Worm (Caenorhabditis elegans) whole organism, mixed stage, embryonic: ENCODE data around the gene F07H5.13.

Source experiments
- lin-32 ChIP-seq: fragments of 200-800 bp; sonication (Bioruptor generic); optimal IDR thresholded peaks from 2 replicates; lab custom pipeline; 2018; ENCODE audit warnings: mild to moderate bottlenecking, missing genetic modification characterization, missing compliant biosample characterization
- lsy-2 ChIP-seq: fragments of 150-350 bp; optimal IDR thresholded peaks from 2 replicates; lab custom pipeline; 2014; ENCODE audit warnings: missing biosample characterization, missing genetic modification characterization
- nhr-237 ChIP-seq: fragments of 150-350 bp; optimal IDR thresholded peaks from 2 replicates; lab custom pipeline; 2014; ENCODE audit warnings: missing biosample characterization, missing genetic modification characterization
- nhr-28 ChIP-seq: fragments of 150-350 bp; optimal IDR thresholded peaks from 2 replicates; lab custom pipeline; 2014; ENCODE audit warnings: missing biosample characterization, missing genetic modification characterization
- pha-4 ChIP-seq: fragments of 150-350 bp; optimal IDR thresholded peaks from 2 replicates; lab custom pipeline; 2018; ENCODE audit warnings: missing biosample characterization, missing genetic modification reagents, missing genetic modification characterization
- snpc-4 ChIP-seq: fragments of 150-350 bp; optimal IDR thresholded peaks from 2 replicates; lab custom pipeline; 2014; ENCODE audit warnings: missing biosample characterization, missing genetic modification characterization
- sptf-1 ChIP-seq: sonication (generic microtip); optimal IDR thresholded peaks from 2 replicates; lab custom pipeline; 2017; ENCODE audit warnings: mild to moderate bottlenecking, missing genetic modification characterization, moderate library complexity, missing compliant biosample characterization
- unc-120 ChIP-seq: sonication (generic microtip); optimal IDR thresholded peaks from 2 replicates; lab custom pipeline; 2017; ENCODE audit warnings: missing genetic modification characterization, missing compliant biosample characterization; ENCODE audit not compliant: poor library complexity, severe bottlenecking
- unc-62 ChIP-seq: fragments of 150-350 bp; optimal IDR thresholded peaks from 2 replicates; lab custom pipeline; 2014; ENCODE audit warnings: missing biosample characterization, missing genetic modification reagents, missing genetic modification characterization

DNA sequence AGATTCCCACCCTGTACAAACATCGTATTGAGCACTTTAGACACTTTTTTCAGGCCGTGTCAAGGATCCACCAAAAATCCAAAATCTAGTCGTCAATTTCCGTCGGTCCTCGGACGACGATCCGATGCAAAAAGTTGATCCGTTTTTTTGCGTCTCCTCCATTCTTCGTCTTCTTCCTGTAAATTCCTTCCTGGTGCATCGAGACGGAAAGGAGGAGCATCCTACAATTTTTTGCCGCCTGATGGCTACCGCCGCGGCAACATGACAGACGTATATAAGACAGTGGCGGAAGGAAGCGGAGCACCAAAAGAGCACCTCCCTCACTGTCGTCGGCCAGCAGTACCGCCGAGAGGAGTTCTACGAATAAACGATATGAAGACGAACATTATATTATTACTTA lies 10.5 kb downstream of the F07H5.13 start, which contains the start of gene appg-2:
- no peak for TF ChIP-seq pha-4 (tag; lab: Kevin White, UChicago)
- TF ChIP-seq sptf-1, result no peak
- no peak for TF ChIP-seq nhr-28 (tag; lab: Kevin White, UChicago)
- no peak for TF ChIP-seq snpc-4 (tag; lab: Kevin White, UChicago)
- no peak for TF ChIP-seq lsy-2
- TF ChIP-seq nhr-237, result no peak
- no peak for TF ChIP-seq lin-32 (GFP tag; lab: Kevin White, UChicago)
- no peak for TF ChIP-seq unc-62 (GFP tag; lab: Kevin White, UChicago)
- no peak for TF ChIP-seq unc-120
